Fruit fly (Drosophila melanogaster): ENCODE measurements around the gene KP78a.
A peak's percentile ranks its signal among the peaks of the same experiment; 100 is the strongest.

dm6 chr3R:11302936-11303335 lies 50.0 kb downstream of the KP78a start:
- TF ChIP-seq CG8478 (optimal IDR thresholded peaks at IDR 0.05) (no peak), CTCF (optimal IDR thresholded peaks at IDR 0.05) (peak in 1 of 2 experiments; percentile 1)
